Worm (Caenorhabditis elegans): ENCODE measurements around the gene alg-3.

ce11 chrIV:11735025-11735424 lies 31.0 kb downstream of the alg-3 start, which contains the start of gene K01A6.6:
- TF ChIP-seq ama-1 (optimal IDR thresholded peaks at IDR 0.05), result no peak
- TF ChIP-seq tra-4 (tag; optimal IDR thresholded peaks at IDR 0.05), result no peak
- no peak for TF ChIP-seq ceh-13 (GFP tag; optimal IDR thresholded peaks at IDR 0.05)
- TF ChIP-seq ceh-36 (tag; optimal IDR thresholded peaks at IDR 0.05), result no peak
- TF ChIP-seq F13C5.2 (tag; optimal IDR thresholded peaks at IDR 0.05), result no peak
- no peak for TF ChIP-seq tbx-11 (GFP tag; IDR thresholded peaks at IDR 0.05)
- TF ChIP-seq scrt-1 (GFP tag; IDR thresholded peaks at IDR 0.05), result no peak
- TF ChIP-seq hmbx-1 (tag; optimal IDR thresholded peaks at IDR 0.05), result no peak
- no peak for TF ChIP-seq B0310.2 (tag; optimal IDR thresholded peaks at IDR 0.05)
- no peak for TF ChIP-seq pes-1 (GFP tag; IDR thresholded peaks at IDR 0.05)
- no peak for TF ChIP-seq sea-1 (GFP tag; conservative IDR thresholded peaks at IDR 0.05)
- no peak for TF ChIP-seq hmg-4 (GFP tag; optimal IDR thresholded peaks at IDR 0.05)
- no peak for TF ChIP-seq aly-1 (tag; optimal IDR thresholded peaks at IDR 0.05)
- TF ChIP-seq hnd-1 (tag; optimal IDR thresholded peaks at IDR 0.05), result no peak
